Worm (Caenorhabditis elegans): Measurements from ENCODE around the gene F46F5.10.

DNA sequence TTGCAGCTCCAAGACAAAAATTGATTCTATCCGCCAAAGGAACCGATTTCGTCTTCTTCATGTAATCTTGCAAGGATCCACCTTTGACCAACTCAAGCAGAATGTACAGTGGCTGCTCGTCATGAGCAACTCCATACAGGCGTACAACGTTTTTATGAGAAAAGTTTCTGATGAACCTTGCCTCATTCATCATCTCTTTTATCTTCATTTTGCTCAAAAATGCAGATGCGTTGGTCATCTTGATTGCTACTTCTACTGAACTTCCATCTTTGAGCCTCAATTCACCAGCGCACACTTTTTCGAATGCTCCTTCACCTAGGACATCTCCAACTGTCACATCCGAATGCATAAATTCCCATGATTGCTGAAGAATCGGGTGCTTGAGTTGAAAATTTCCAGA lies 26.7 kb upstream of the F46F5.10 start:
- TF ChIP-seq fkh-6 (tag; optimal IDR thresholded peaks at IDR 0.05) (no peak), hlh-13 (GFP tag; optimal IDR thresholded peaks at IDR 0.05) (no peak), ets-4 (tag; optimal IDR thresholded peaks at IDR 0.05) (no peak), ama-1 (optimal IDR thresholded peaks at IDR 0.05) (no peak), dve-1 (tag; optimal IDR thresholded peaks at IDR 0.05) (no peak), F13H6.1 (tag; optimal IDR thresholded peaks at IDR 0.05) (no peak)

All from whole organism, late embryonic.